Fruit fly (Drosophila melanogaster) whole organism, embryonic: ENCODE measurements around the gene CenB1A.
A peak's percentile ranks its signal among the peaks of the same experiment; 100 is the strongest.

ENCODE experiments used
- CG10274 ChIP-seq: fragments of 200-800 bp; sonication (Bioruptor generic); optimal IDR thresholded peaks from 3 replicates; lab custom pipeline; 2017; ENCODE audit warnings: missing biosample characterization, mild to moderate bottlenecking, missing genetic modification characterization
- CG12236 ChIP-seq: fragments of 200-800 bp; sonication (Bioruptor generic); optimal IDR thresholded peaks from 2 replicates; lab custom pipeline; 2016; ENCODE audit warnings: missing biosample characterization, missing genetic modification characterization
- CG12391 ChIP-seq: fragments of 200-800 bp; sonication (Bioruptor generic); optimal IDR thresholded peaks from 3 replicates; lab custom pipeline; 2018; ENCODE audit warnings: missing biosample characterization, mild to moderate bottlenecking, missing genetic modification characterization, moderate library complexity
- CG14050 ChIP-seq: fragments of 200-800 bp; sonication (Bioruptor generic); IDR thresholded peaks from 3 replicates; pipeline ENCODE4 v1.3.6; 2022; ENCODE audit warnings: missing biosample characterization, missing genetic modification characterization
- CG14965 ChIP-seq: fragments of 200-800 bp; sonication (Bioruptor generic); optimal IDR thresholded peaks from 2 replicates; lab custom pipeline; 2016; ENCODE audit warnings: missing biosample characterization, missing genetic modification characterization, borderline replicate concordance
- CG15073 ChIP-seq: fragments of 200-800 bp; sonication (Bioruptor generic); optimal IDR thresholded peaks from 2 replicates; lab custom pipeline; 2016; ENCODE audit warnings: missing biosample characterization, missing genetic modification characterization
- CG15514 ChIP-seq: fragments of 200-800 bp; sonication (Bioruptor generic); optimal IDR thresholded peaks from 3 replicates; lab custom pipeline; 2017; ENCODE audit warnings: missing biosample characterization, missing genetic modification characterization, mild to moderate bottlenecking, moderate library complexity, missing genetic modification reagents
- CG17361 ChIP-seq: fragments of 200-800 bp; sonication (Bioruptor generic); IDR thresholded peaks from 3 replicates; pipeline ENCODE4 v1.3.6; 2022; ENCODE audit warnings: missing biosample characterization, missing genetic modification characterization
- CG18011 ChIP-seq: fragments of 200-800 bp; sonication (Bioruptor generic); optimal IDR thresholded peaks from 2 replicates; lab custom pipeline; 2017; ENCODE audit warnings: missing biosample characterization, missing genetic modification characterization, mild to moderate bottlenecking, moderate library complexity, missing genotype
- CG30403 ChIP-seq: fragments of 200-800 bp; sonication (Bioruptor generic); optimal IDR thresholded peaks from 3 replicates; lab custom pipeline; 2016; ENCODE audit warnings: missing biosample characterization, missing genetic modification characterization
- CG30431 ChIP-seq: fragments of 200-800 bp; sonication (Bioruptor generic); optimal IDR thresholded peaks from 2 replicates; lab custom pipeline; 2017; ENCODE audit warnings: missing biosample characterization, missing genetic modification characterization
- CG32772 ChIP-seq: fragments of 200-800 bp; sonication (Bioruptor generic); IDR thresholded peaks from 2 replicates; pipeline ENCODE4 v1.3.6; 2022; ENCODE audit warnings: missing biosample characterization, missing genetic modification characterization
- CG3407 ChIP-seq: fragments of 200-800 bp; sonication (Bioruptor generic); optimal IDR thresholded peaks from 2 replicates; lab custom pipeline; 2018; ENCODE audit warnings: missing biosample characterization, mild to moderate bottlenecking, missing genetic modification characterization
- CG3847 ChIP-seq: fragments of 200-800 bp; sonication (Bioruptor generic); IDR thresholded peaks from 2 replicates; pipeline ENCODE4 v1.3.6; 2022; ENCODE audit warnings: missing biosample characterization, missing genetic modification characterization
- CG3995 ChIP-seq: fragments of 200-800 bp; sonication (Bioruptor generic); optimal IDR thresholded peaks from 3 replicates; lab custom pipeline; 2016; ENCODE audit warnings: missing biosample characterization, missing genetic modification characterization
- CG4282 ChIP-seq: fragments of 200-800 bp; sonication (Bioruptor generic); optimal IDR thresholded peaks from 2 replicates; lab custom pipeline; 2016; ENCODE audit warnings: missing biosample characterization, missing genetic modification characterization
- CG4404 ChIP-seq: fragments of 200-800 bp; sonication (Bioruptor generic); IDR thresholded peaks from 2 replicates; pipeline ENCODE4 v1.3.6; 2022; ENCODE audit warnings: missing biosample characterization, missing genetic modification characterization
- CG4730 ChIP-seq: fragments of 200-800 bp; sonication (Bioruptor generic); IDR thresholded peaks from 2 replicates; pipeline ENCODE4 v1.3.6; 2022; ENCODE audit warnings: missing biosample characterization, missing genetic modification characterization
- CG4854 ChIP-seq: fragments of 200-800 bp; sonication (Bioruptor generic); optimal IDR thresholded peaks from 2 replicates; lab custom pipeline; 2016; ENCODE audit warnings: missing biosample characterization, missing genetic modification characterization, inconsistent platforms
- CG6683 ChIP-seq: fragments of 200-800 bp; sonication (Bioruptor generic); optimal IDR thresholded peaks from 2 replicates; lab custom pipeline; 2017; ENCODE audit warnings: missing biosample characterization, mild to moderate bottlenecking, missing genetic modification characterization, missing genetic modification reagents
- CG7372 ChIP-seq: fragments of 200-800 bp; sonication (Bioruptor generic); IDR thresholded peaks from 2 replicates; pipeline ENCODE4 v1.3.6; 2022; ENCODE audit warnings: missing biosample characterization, missing genetic modification characterization
- CG9876 ChIP-seq: fragments of 200-800 bp; sonication (Bioruptor generic); optimal IDR thresholded peaks from 2 replicates; lab custom pipeline; 2016; ENCODE audit warnings: missing biosample characterization, missing genetic modification characterization
- E2f1 ChIP-seq: fragments of 200-800 bp; sonication (Bioruptor generic); IDR thresholded peaks from 2 replicates; pipeline ENCODE4 v1.3.6; 2022; ENCODE audit warnings: missing biosample characterization, missing genetic modification characterization
- Fer3 ChIP-seq: fragments of 200-800 bp; sonication (Bioruptor generic); optimal IDR thresholded peaks from 2 replicates; lab custom pipeline; 2018; ENCODE audit warnings: missing biosample characterization, mild to moderate bottlenecking, missing genetic modification characterization, moderate library complexity
- GATAe ChIP-seq: fragments of 200-800 bp; sonication (Bioruptor generic); conservative IDR thresholded peaks from 2 replicates; pipeline ENCODE4 v1.3.6; 2022; ENCODE audit warnings: missing biosample characterization, missing genetic modification characterization
- HLHmδ ChIP-seq: fragments of 200-800 bp; sonication (Bioruptor generic); optimal IDR thresholded peaks from 2 replicates; lab custom pipeline; 2018; ENCODE audit warnings: missing biosample characterization, mild to moderate bottlenecking, missing genetic modification characterization, moderate library complexity
- Hey ChIP-seq: fragments of 200-800 bp; sonication (Bioruptor generic); optimal IDR thresholded peaks from 3 replicates; lab custom pipeline; 2018; ENCODE audit warnings: missing biosample characterization, mild to moderate bottlenecking, missing genetic modification characterization
- Rx ChIP-seq: fragments of 200-800 bp; sonication (Bioruptor generic); IDR thresholded peaks from 2 replicates; pipeline ENCODE4 v1.3.6; 2022; ENCODE audit warnings: missing biosample characterization, missing genetic modification characterization
- Scr ChIP-seq: fragments of 200-800 bp; sonication (Bioruptor generic); IDR thresholded peaks from 2 replicates; pipeline ENCODE4 v1.3.6; 2022; ENCODE audit warnings: missing biosample characterization, missing genetic modification characterization; ENCODE audit not compliant: partially characterized antibody
- Sry-δ ChIP-seq: fragments of 200-800 bp; sonication (Bioruptor generic); optimal IDR thresholded peaks from 2 replicates; lab custom pipeline; 2016; ENCODE audit warnings: missing biosample characterization, missing genetic modification characterization
- Stat92E ChIP-seq, 3 experiments: fragments of >200 bp in 2 of 3; fragments of 200-800 bp in 1 of 3; sonication (Bioruptor generic) in 1 of 3; optimal IDR thresholded peaks; 2 replicates each; lab custom pipeline; 2017 to 2019; ENCODE audit warnings: missing biosample characterization in 3 of 3, missing genetic modification characterization in 3 of 3, mild to moderate bottlenecking in 1 of 3, moderate library complexity in 1 of 3
- ac ChIP-seq: fragments of 200-800 bp; sonication (Bioruptor generic); optimal IDR thresholded peaks from 3 replicates; lab custom pipeline; 2017; ENCODE audit warnings: missing biosample characterization, mild to moderate bottlenecking, missing genetic modification characterization
- chn ChIP-seq: fragments of 200-800 bp; sonication (Bioruptor generic); optimal IDR thresholded peaks from 2 replicates; lab custom pipeline; 2016; ENCODE audit warnings: missing biosample characterization, missing genetic modification characterization
- croc ChIP-seq: fragments of 200-800 bp; sonication (Bioruptor generic); conservative IDR thresholded peaks from 3 replicates; pipeline ENCODE4 v1.3.6; 2022; ENCODE audit warnings: missing biosample characterization, missing genetic modification characterization
- dmrt99B ChIP-seq: fragments of 200-800 bp; sonication (Bioruptor generic); optimal IDR thresholded peaks from 2 replicates; lab custom pipeline; 2018; ENCODE audit warnings: missing biosample characterization, mild to moderate bottlenecking, missing genetic modification characterization, moderate library complexity
- fd96Cb ChIP-seq: fragments of 200-800 bp; sonication (Bioruptor generic); optimal IDR thresholded peaks from 2 replicates; lab custom pipeline; 2018; ENCODE audit warnings: missing biosample characterization, mild to moderate bottlenecking, missing genetic modification characterization, moderate library complexity
- gfzf ChIP-seq: fragments of 200-800 bp; sonication (Bioruptor generic); optimal IDR thresholded peaks from 2 replicates; lab custom pipeline; 2016; ENCODE audit warnings: missing biosample characterization, mild to moderate bottlenecking, missing genetic modification characterization, moderate library complexity
- inv ChIP-seq: fragments of 200-800 bp; sonication (Bioruptor generic); IDR thresholded peaks from 2 replicates; pipeline ENCODE4 v1.3.6; 2022; ENCODE audit warnings: missing biosample characterization, missing genetic modification characterization; ENCODE audit not compliant: partially characterized antibody
- maf-S ChIP-seq: fragments of 200-800 bp; sonication (Bioruptor generic); optimal IDR thresholded peaks from 2 replicates; lab custom pipeline; 2016; ENCODE audit warnings: missing biosample characterization, missing genetic modification characterization
- mirr ChIP-seq: fragments of 200-800 bp; sonication (Bioruptor generic); optimal IDR thresholded peaks from 3 replicates; lab custom pipeline; 2018; ENCODE audit warnings: missing biosample characterization, mild to moderate bottlenecking, missing genetic modification characterization
- nmo ChIP-seq: fragments of 200-800 bp; sonication (Bioruptor generic); optimal IDR thresholded peaks from 2 replicates; lab custom pipeline; 2018; ENCODE audit warnings: missing biosample characterization, mild to moderate bottlenecking, missing genetic modification characterization, moderate library complexity
- pfk ChIP-seq: fragments of 200-800 bp; sonication (Bioruptor generic); optimal IDR thresholded peaks from 2 replicates; lab custom pipeline; 2018; ENCODE audit warnings: missing biosample characterization, mild to moderate bottlenecking, missing genetic modification characterization, moderate library complexity
- phol ChIP-seq: fragments of 200-800 bp; sonication (Bioruptor generic); optimal IDR thresholded peaks from 3 replicates; lab custom pipeline; 2018; ENCODE audit warnings: missing biosample characterization, mild to moderate bottlenecking, missing genetic modification characterization, moderate library complexity
- pros ChIP-seq: fragments of 200-800 bp; sonication (Bioruptor generic); optimal IDR thresholded peaks from 3 replicates; lab custom pipeline; 2019; ENCODE audit warnings: missing biosample characterization, mild to moderate bottlenecking, missing genetic modification characterization, moderate library complexity
- sd ChIP-seq: fragments of 200-800 bp; sonication (Bioruptor generic); optimal IDR thresholded peaks from 3 replicates; lab custom pipeline; 2018; ENCODE audit warnings: missing biosample characterization, mild to moderate bottlenecking, missing genetic modification characterization, moderate library complexity
- slou ChIP-seq: fragments of 200-800 bp; sonication (Bioruptor generic); optimal IDR thresholded peaks from 3 replicates; lab custom pipeline; 2016; ENCODE audit warnings: missing biosample characterization, missing genetic modification characterization
- slp2 ChIP-seq: fragments of 200-800 bp; sonication (Bioruptor generic); optimal IDR thresholded peaks from 2 replicates; lab custom pipeline; 2016; ENCODE audit warnings: missing biosample characterization, missing genetic modification characterization
- sug ChIP-seq: fragments of 200-800 bp; optimal IDR thresholded peaks from 2 replicates; lab custom pipeline; 2019; ENCODE audit warnings: missing biosample characterization, mild to moderate bottlenecking, missing genetic modification characterization, moderate library complexity
- tin ChIP-seq: fragments of 200-800 bp; sonication (Bioruptor generic); optimal IDR thresholded peaks from 3 replicates; lab custom pipeline; 2016; ENCODE audit warnings: missing biosample characterization, missing genetic modification characterization
- tx ChIP-seq: fragments of 200-800 bp; sonication (Bioruptor generic); optimal IDR thresholded peaks from 2 replicates; lab custom pipeline; 2016; ENCODE audit warnings: missing biosample characterization, missing genetic modification characterization

The CenB1A gene

DNA sequence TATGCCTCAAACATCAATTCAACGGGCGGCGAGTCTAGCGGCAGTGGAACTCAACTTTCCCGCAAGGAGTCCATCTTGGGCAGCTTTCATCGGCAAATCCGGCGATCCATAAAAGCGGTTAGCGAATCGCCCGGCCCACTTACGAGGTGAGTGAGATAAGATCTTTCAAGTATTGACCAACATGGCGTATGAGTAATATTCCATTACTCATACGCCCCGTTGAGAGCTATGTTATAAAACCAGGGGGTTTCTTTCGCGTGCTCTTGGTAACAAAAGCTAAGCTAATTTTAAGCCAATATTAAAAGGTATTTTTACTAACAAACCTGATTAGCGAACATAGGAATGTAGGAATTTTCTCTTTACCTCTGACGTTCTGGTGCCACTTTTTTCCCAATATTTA lies 52.1 kb downstream of the CenB1A start:
- TF ChIP-seq GATAe (GFP tag; lab: Robert Waterston, UW), result no peak
- TF ChIP-seq tin, result no peak
- TF ChIP-seq CG7372 (GFP tag; lab: Robert Waterston, UW), result peak; percentile 90
- no peak for TF ChIP-seq fd96Cb

- TF ChIP-seq maf-S (GFP tag; lab: Kevin White, UChicago), result no peak
- TF ChIP-seq CG17361 (GFP tag; lab: Robert Waterston, UW), result no peak
- no peak for TF ChIP-seq croc
- TF ChIP-seq sug (tag; lab: Kevin White, UChicago), result peak; percentile 44
- TF ChIP-seq Rx (GFP tag; lab: Robert Waterston, UW), result no peak
- no peak for TF ChIP-seq CG15514
- no peak for TF ChIP-seq tx
- no peak for TF ChIP-seq CG4404 (GFP tag; lab: Robert Waterston, UW)
- no peak for TF ChIP-seq slou (GFP tag; lab: Kevin White, UChicago)
- TF ChIP-seq chn (GFP tag; lab: Kevin White, UChicago), result no peak
- no peak for TF ChIP-seq CG3995
- no peak for TF ChIP-seq Scr (GFP tag; lab: Robert Waterston, UW)
- TF ChIP-seq CG7372 (GFP tag; lab: Robert Waterston, UW), result 0 out of 2 replicates have a peak, but pooled peaks have one; percentile 21
- no peak for TF ChIP-seq CG9876 (GFP tag; lab: Kevin White, UChicago)
- no peak for TF ChIP-seq Stat92E (GFP tag; optimal IDR thresholded peaks at IDR 0.05; lab: Kevin White, UChicago)
- TF ChIP-seq mirr (GFP tag; lab: Kevin White, UChicago), result peak; percentile 53
- no peak for TF ChIP-seq CG3847 (GFP tag; lab: Robert Waterston, UW)
- TF ChIP-seq CG18011 (GFP tag; lab: Kevin White, UChicago), result no peak
- no peak for TF ChIP-seq HLHmδ (GFP tag; lab: Kevin White, UChicago)
- TF ChIP-seq inv, result no peak
- TF ChIP-seq CG32772 (GFP tag; lab: Robert Waterston, UW), result no peak
- no peak for TF ChIP-seq slp2
- no peak for TF ChIP-seq CG14050 (GFP tag; lab: Robert Waterston, UW)
- no peak for TF ChIP-seq CG12391 (tag; lab: Kevin White, UChicago)
- TF ChIP-seq CG14965 (GFP tag; lab: Kevin White, UChicago), result no peak
- TF ChIP-seq CG30431, result no peak
- no peak for TF ChIP-seq phol (tag; lab: Kevin White, UChicago)
- peak; percentile 67 for TF ChIP-seq Hey (tag; lab: Kevin White, UChicago)
- peak; percentile 28 for TF ChIP-seq sd (tag; lab: Kevin White, UChicago)
- no peak for TF ChIP-seq CG3407 (GFP tag; lab: Kevin White, UChicago)
- TF ChIP-seq pros (GFP tag; lab: Kevin White, UChicago), result no peak
- no peak for TF ChIP-seq E2f1
- no peak for TF ChIP-seq Fer3
- TF ChIP-seq CG12236 (GFP tag; lab: Kevin White, UChicago), result no peak
- no peak for TF ChIP-seq CG10274 (GFP tag; lab: Kevin White, UChicago)
- TF ChIP-seq CG15073 (GFP tag; lab: Kevin White, UChicago), result no peak
- no peak for TF ChIP-seq CG30403
- TF ChIP-seq dmrt99B, result no peak
- TF ChIP-seq CG4854 (GFP tag; lab: Kevin White, UChicago), result no peak
- no peak for TF ChIP-seq nmo (GFP tag; lab: Kevin White, UChicago)
- no peak for TF ChIP-seq CG6683 (GFP tag; lab: Kevin White, UChicago)
- no peak for TF ChIP-seq pfk (GFP tag; lab: Kevin White, UChicago)
- no peak for TF ChIP-seq gfzf (GFP tag; lab: Kevin White, UChicago)
- TF ChIP-seq Sry-δ (GFP tag; lab: Kevin White, UChicago), result no peak
- TF ChIP-seq ac (GFP tag; lab: Kevin White, UChicago), result no peak
- TF ChIP-seq CG4282, result no peak
- TF ChIP-seq CG4730 (GFP tag; lab: Robert Waterston, UW), result no peak
Observed at dm6 chr3R:23171867-23172266, 53.7 kb downstream of the CenB1A start.
